Fruit fly (Drosophila melanogaster) whole organism, embryonic: ENCODE data around the gene RapGAP1.

Experiments used
- Bteb2 ChIP-seq: fragments of 200-800 bp; sonication (Bioruptor generic); optimal IDR thresholded peaks from 2 replicates; lab custom pipeline; 2016; ENCODE audit warnings: missing biosample characterization, missing genetic modification characterization
- CG11695 ChIP-seq: fragments of 200-800 bp; sonication (Bioruptor generic); IDR thresholded peaks from 3 replicates; pipeline ENCODE4 v1.3.6; 2022; ENCODE audit warnings: missing biosample characterization, missing genetic modification characterization
- CG14860 ChIP-seq: fragments of 200-800 bp; sonication (Bioruptor generic); IDR thresholded peaks from 3 replicates; pipeline ENCODE4 v1.3.6; 2022; ENCODE audit warnings: missing biosample characterization, missing genetic modification characterization; ENCODE audit not compliant: partially characterized antibody
- CG15073 ChIP-seq: fragments of 200-800 bp; sonication (Bioruptor generic); optimal IDR thresholded peaks from 2 replicates; lab custom pipeline; 2016; ENCODE audit warnings: missing biosample characterization, missing genetic modification characterization
- CG15269 ChIP-seq: fragments of 200-800 bp; sonication (Bioruptor generic); optimal IDR thresholded peaks from 2 replicates; lab custom pipeline; 2018; ENCODE audit warnings: missing biosample characterization, mild to moderate bottlenecking, missing genetic modification characterization, moderate library complexity
- CG1529 ChIP-seq: fragments of 200-800 bp; sonication (Bioruptor generic); optimal IDR thresholded peaks from 3 replicates; lab custom pipeline; 2018; ENCODE audit warnings: missing biosample characterization, missing genetic modification characterization
- CG17361 ChIP-seq: fragments of 200-800 bp; sonication (Bioruptor generic); IDR thresholded peaks from 3 replicates; pipeline ENCODE4 v1.3.6; 2022; ENCODE audit warnings: missing biosample characterization, missing genetic modification characterization
- CG18262 ChIP-seq: fragments of 200-800 bp; optimal IDR thresholded peaks from 3 replicates; lab custom pipeline; 2019; ENCODE audit warnings: missing biosample characterization, mild to moderate bottlenecking, missing genetic modification characterization, moderate library complexity
- CG3065 ChIP-seq: fragments of 200-800 bp; sonication (Bioruptor generic); optimal IDR thresholded peaks from 2 replicates; lab custom pipeline; 2016; ENCODE audit warnings: missing biosample characterization, missing genetic modification characterization
- CG3847 ChIP-seq: fragments of 200-800 bp; sonication (Bioruptor generic); IDR thresholded peaks from 2 replicates; pipeline ENCODE4 v1.3.6; 2022; ENCODE audit warnings: missing biosample characterization, missing genetic modification characterization
- CG4328 ChIP-seq: fragments of 200-800 bp; sonication (Bioruptor generic); optimal IDR thresholded peaks from 3 replicates; lab custom pipeline; 2017; ENCODE audit warnings: missing biosample characterization, missing genetic modification reagents, missing genetic modification characterization
- CG4424 ChIP-seq: fragments of 200-800 bp; sonication (Bioruptor generic); optimal IDR thresholded peaks from 3 replicates; lab custom pipeline; 2016; ENCODE audit warnings: missing biosample characterization, missing genetic modification characterization
- CG5180 ChIP-seq: fragments of 200-800 bp; sonication (Bioruptor generic); optimal IDR thresholded peaks from 3 replicates; lab custom pipeline; 2017; ENCODE audit warnings: missing biosample characterization, missing genetic modification characterization, mild to moderate bottlenecking, moderate library complexity, missing genetic modification reagents
- CG8281 ChIP-seq: fragments of 200-800 bp; sonication (Bioruptor generic); optimal IDR thresholded peaks from 2 replicates; lab custom pipeline; 2018; ENCODE audit warnings: missing biosample characterization, mild to moderate bottlenecking, missing genetic modification characterization, moderate library complexity
- CG8944 ChIP-seq: fragments of 200-800 bp; sonication (Bioruptor generic); optimal IDR thresholded peaks from 3 replicates; lab custom pipeline; 2016; ENCODE audit warnings: missing biosample characterization, missing genetic modification characterization
- CG9817 ChIP-seq: fragments of 200-800 bp; sonication (Bioruptor generic); optimal IDR thresholded peaks from 2 replicates; lab custom pipeline; 2018; ENCODE audit warnings: missing biosample characterization, mild to moderate bottlenecking, missing genetic modification characterization, moderate library complexity
- CG9876 ChIP-seq: fragments of 200-800 bp; sonication (Bioruptor generic); optimal IDR thresholded peaks from 2 replicates; lab custom pipeline; 2016; ENCODE audit warnings: missing biosample characterization, missing genetic modification characterization
- Doc2 ChIP-seq: fragments of 200-800 bp; sonication (Bioruptor generic); IDR thresholded peaks from 2 replicates; pipeline ENCODE4 v1.3.6; 2022; ENCODE audit warnings: missing biosample characterization, missing genetic modification characterization
- Eip74EF ChIP-seq, 2 experiments: fragments of 200-800 bp in 1 of 2; fragments of >200 bp in 1 of 2; sonication (Bioruptor generic) in 1 of 2; optimal IDR thresholded peaks; 2 replicates each; lab custom pipeline; 2017 to 2019; ENCODE audit warnings: missing biosample characterization in 2 of 2, missing genetic modification characterization in 2 of 2, mild to moderate bottlenecking in 1 of 2, moderate library complexity in 1 of 2
- Fer3 ChIP-seq: fragments of 200-800 bp; sonication (Bioruptor generic); optimal IDR thresholded peaks from 2 replicates; lab custom pipeline; 2018; ENCODE audit warnings: missing biosample characterization, mild to moderate bottlenecking, missing genetic modification characterization, moderate library complexity
- HLH4C ChIP-seq: fragments of 200-800 bp; sonication (Bioruptor generic); IDR thresholded peaks from 3 replicates; pipeline ENCODE4 v1.3.6; 2022; ENCODE audit warnings: missing biosample characterization, missing genetic modification characterization; ENCODE audit not compliant: partially characterized antibody
- Mrtf ChIP-seq: fragments of 200-800 bp; sonication (Bioruptor generic); IDR thresholded peaks from 3 replicates; pipeline ENCODE4 v1.3.6; 2022; ENCODE audit warnings: missing biosample characterization, missing genetic modification characterization
- NC2β ChIP-seq: fragments of 200-800 bp; sonication (Bioruptor generic); optimal IDR thresholded peaks from 2 replicates; lab custom pipeline; 2016; ENCODE audit warnings: missing biosample characterization, missing genetic modification characterization
- Oli ChIP-seq: fragments of 200-800 bp; sonication (Bioruptor generic); optimal IDR thresholded peaks from 2 replicates; lab custom pipeline; 2018; ENCODE audit warnings: missing biosample characterization, mild to moderate bottlenecking, missing genetic modification characterization, moderate library complexity
- Sry-β ChIP-seq: fragments of 200-800 bp; sonication (Bioruptor generic); optimal IDR thresholded peaks from 2 replicates; lab custom pipeline; 2018; ENCODE audit warnings: missing biosample characterization, mild to moderate bottlenecking, missing genetic modification characterization, moderate library complexity
- Tbp ChIP-seq: fragments of >200 bp; optimal IDR thresholded peaks from 2 replicates; lab custom pipeline; 2018; ENCODE audit warnings: missing biosample characterization, missing genetic modification characterization
- Usf ChIP-seq: fragments of 200-800 bp; sonication (Bioruptor generic); optimal IDR thresholded peaks from 2 replicates; lab custom pipeline; 2017; ENCODE audit warnings: missing genotype, missing biosample characterization, missing genetic modification characterization
- Xbp1 ChIP-seq: fragments of 200-800 bp; sonication (Bioruptor generic); optimal IDR thresholded peaks from 3 replicates; lab custom pipeline; 2016; ENCODE audit warnings: missing biosample characterization, mild to moderate bottlenecking, missing genetic modification characterization
- ac ChIP-seq: fragments of 200-800 bp; sonication (Bioruptor generic); optimal IDR thresholded peaks from 3 replicates; lab custom pipeline; 2017; ENCODE audit warnings: missing biosample characterization, mild to moderate bottlenecking, missing genetic modification characterization
- amos ChIP-seq: fragments of 200-800 bp; sonication (Bioruptor generic); IDR thresholded peaks from 2 replicates; pipeline ENCODE4 v1.3.6; 2022; ENCODE audit warnings: missing biosample characterization, missing genetic modification characterization; ENCODE audit not compliant: partially characterized antibody
- bsh ChIP-seq, 2 experiments: fragments of 200-800 bp; sonication (Bioruptor generic); optimal IDR thresholded peaks; 2 replicates each; lab custom pipeline; 2017 to 2018; ENCODE audit warnings: mild to moderate bottlenecking in 2 of 2, missing biosample characterization in 2 of 2, missing genetic modification characterization in 2 of 2, moderate library complexity in 1 of 2
- btn ChIP-seq: fragments of 200-800 bp; sonication (Bioruptor generic); optimal IDR thresholded peaks from 2 replicates; lab custom pipeline; 2016; ENCODE audit warnings: missing biosample characterization, missing genetic modification characterization
- cad ChIP-seq: fragments of >200 bp; optimal IDR thresholded peaks from 2 replicates; lab custom pipeline; 2017; ENCODE audit warnings: missing biosample characterization, missing genetic modification characterization
- dm ChIP-seq: fragments of 200-800 bp; sonication (Bioruptor generic); optimal IDR thresholded peaks from 3 replicates; lab custom pipeline; 2016; ENCODE audit warnings: missing biosample characterization, missing genetic modification characterization
- dmrt99B ChIP-seq: fragments of 200-800 bp; sonication (Bioruptor generic); optimal IDR thresholded peaks from 2 replicates; lab custom pipeline; 2018; ENCODE audit warnings: missing biosample characterization, mild to moderate bottlenecking, missing genetic modification characterization, moderate library complexity
- fd3F ChIP-seq: fragments of 200-800 bp; sonication (Bioruptor generic); optimal IDR thresholded peaks from 2 replicates; lab custom pipeline; 2018; ENCODE audit warnings: missing biosample characterization, mild to moderate bottlenecking, missing genetic modification characterization, moderate library complexity
- fd96Cb ChIP-seq: fragments of 200-800 bp; sonication (Bioruptor generic); optimal IDR thresholded peaks from 2 replicates; lab custom pipeline; 2018; ENCODE audit warnings: missing biosample characterization, mild to moderate bottlenecking, missing genetic modification characterization, moderate library complexity
- gem ChIP-seq: fragments of 200-800 bp; sonication (Bioruptor generic); optimal IDR thresholded peaks from 2 replicates; lab custom pipeline; 2019; ENCODE audit warnings: missing biosample characterization, mild to moderate bottlenecking, missing genetic modification characterization, moderate library complexity
- gsb-n ChIP-seq: fragments of 200-800 bp; sonication (Bioruptor generic); optimal IDR thresholded peaks from 3 replicates; lab custom pipeline; 2018; ENCODE audit warnings: missing biosample characterization, mild to moderate bottlenecking, missing genetic modification characterization
- jigr1 ChIP-seq: fragments of 200-800 bp; sonication (Bioruptor generic); IDR thresholded peaks from 3 replicates; pipeline ENCODE4 v1.3.6; 2022; ENCODE audit warnings: missing biosample characterization, missing genetic modification characterization
- maf-S ChIP-seq: fragments of 200-800 bp; sonication (Bioruptor generic); optimal IDR thresholded peaks from 2 replicates; lab custom pipeline; 2016; ENCODE audit warnings: missing biosample characterization, missing genetic modification characterization
- nerfin-2 ChIP-seq: fragments of 200-800 bp; sonication (Bioruptor generic); IDR thresholded peaks from 2 replicates; pipeline ENCODE4 v1.3.6; 2022; ENCODE audit warnings: missing biosample characterization, missing genetic modification characterization; ENCODE audit not compliant: partially characterized antibody
- pita ChIP-seq: fragments of 200-800 bp; sonication (Bioruptor generic); optimal IDR thresholded peaks from 2 replicates; lab custom pipeline; 2017; ENCODE audit warnings: missing biosample characterization, mild to moderate bottlenecking, missing genetic modification characterization
- pnt ChIP-seq: fragments of 200-800 bp; sonication (Bioruptor generic); optimal IDR thresholded peaks from 3 replicates; lab custom pipeline; 2016; ENCODE audit warnings: missing biosample characterization, missing genetic modification characterization
- ranshi ChIP-seq: fragments of 200-800 bp; sonication (Bioruptor generic); IDR thresholded peaks from 2 replicates; pipeline ENCODE4 v1.3.6; 2022; ENCODE audit warnings: missing biosample characterization, missing genetic modification characterization
- sd ChIP-seq: fragments of 200-800 bp; sonication (Bioruptor generic); optimal IDR thresholded peaks from 3 replicates; lab custom pipeline; 2018; ENCODE audit warnings: missing biosample characterization, mild to moderate bottlenecking, missing genetic modification characterization, moderate library complexity
- sqz ChIP-seq: fragments of 200-800 bp; sonication (Bioruptor generic); optimal IDR thresholded peaks from 3 replicates; lab custom pipeline; 2018; ENCODE audit warnings: missing biosample characterization, mild to moderate bottlenecking, missing genetic modification characterization
- sr ChIP-seq: fragments of 200-800 bp; sonication (Bioruptor generic); IDR thresholded peaks from 3 replicates; pipeline ENCODE4 v1.3.6; 2022; ENCODE audit warnings: missing biosample characterization, missing genetic modification characterization
- trem ChIP-seq: fragments of 200-800 bp; optimal IDR thresholded peaks from 3 replicates; lab custom pipeline; 2019; ENCODE audit warnings: missing biosample characterization, mild to moderate bottlenecking, missing genetic modification characterization, moderate library complexity
- trh ChIP-seq: fragments of 200-800 bp; sonication (Bioruptor generic); optimal IDR thresholded peaks from 2 replicates; lab custom pipeline; 2016; ENCODE audit warnings: missing biosample characterization, missing genetic modification characterization
- vfl ChIP-seq: fragments of 200-800 bp; sonication (Bioruptor generic); optimal IDR thresholded peaks from 2 replicates; lab custom pipeline; 2016; ENCODE audit warnings: missing biosample characterization, missing genetic modification characterization

The RapGAP1 gene

DNA sequence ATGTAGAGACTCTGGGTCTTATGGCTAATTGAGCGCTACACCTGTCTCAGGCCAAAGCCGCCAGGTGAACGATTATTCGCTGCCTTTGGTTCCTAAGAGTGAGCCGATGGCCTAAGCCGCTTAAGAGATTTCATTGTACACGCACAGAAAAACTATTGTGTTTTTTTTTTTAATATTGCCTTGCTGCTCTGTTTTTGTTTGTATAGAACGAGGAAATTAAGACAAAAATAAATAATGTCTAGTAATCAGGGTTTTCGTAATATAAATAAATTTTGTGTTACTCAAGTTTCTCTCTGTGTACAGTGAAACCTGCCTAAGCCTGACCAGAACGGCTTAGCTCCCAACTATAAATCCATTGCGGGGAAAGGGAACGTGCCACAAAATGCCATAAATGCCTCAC is 63.4 kb downstream of the RapGAP1 start (continued):
- TF ChIP-seq maf-S (GFP tag; lab: Kevin White, UChicago) (no peak), CG15269 (tag; lab: Kevin White, UChicago) (no peak), pnt (no peak), CG3065 (no peak), NC2β (GFP tag; lab: Kevin White, UChicago) (no peak), sd (tag; lab: Kevin White, UChicago) (no peak), CG4328 (GFP tag; lab: Kevin White, UChicago) (no peak), cad (no peak), Tbp (GFP tag; lab: Kevin White, UChicago) (no peak), Mrtf (GFP tag; lab: Robert Waterston, UW) (no peak), amos (GFP tag; lab: Robert Waterston, UW) (no peak), CG4424 (GFP tag; lab: Kevin White, UChicago) (peak; percentile 35), jigr1 (GFP tag; lab: Robert Waterston, UW) (no peak), CG8281 (tag; lab: Kevin White, UChicago) (no peak), ranshi (GFP tag; lab: Robert Waterston, UW) (no peak), Doc2 (no peak), ac (no peak), pita (GFP tag; lab: Kevin White, UChicago) (no peak), nerfin-2 (GFP tag; lab: Robert Waterston, UW) (no peak), sqz (GFP tag; lab: Kevin White, UChicago) (no peak), Fer3 (tag; lab: Kevin White, UChicago) (no peak), btn (GFP tag; lab: Kevin White, UChicago) (no peak), Eip74EF (GFP tag; optimal IDR thresholded peaks at IDR 0.05; lab: Kevin White, UChicago) (no peak), CG3847 (no peak), CG9817 (no peak), Oli (tag; lab: Kevin White, UChicago) (no peak), dmrt99B (tag; lab: Kevin White, UChicago) (peak; percentile 11), CG8944 (no peak), vfl (no peak), CG14860 (GFP tag; lab: Robert Waterston, UW) (no peak), Xbp1 (GFP tag; lab: Kevin White, UChicago) (peak; percentile 47), CG18262 (tag; lab: Kevin White, UChicago) (peak; percentile 27), CG17361 (GFP tag; lab: Robert Waterston, UW) (peak; percentile 37; the same call in 1 of the 3 replicates), CG9876 (GFP tag; lab: Kevin White, UChicago) (no peak), sr (GFP tag; lab: Robert Waterston, UW) (no peak), CG5180 (GFP tag; lab: Kevin White, UChicago) (no peak), Bteb2 (no peak), CG1529 (GFP tag; lab: Kevin White, UChicago) (no peak), gsb-n (tag; lab: Kevin White, UChicago) (peak; percentile 13), fd96Cb (tag; lab: Kevin White, UChicago) (peak; percentile 28), HLH4C (no peak), fd3F (no peak), trem (no peak), Usf (GFP tag; lab: Kevin White, UChicago) (no peak), CG11695 (GFP tag; lab: Robert Waterston, UW) (0 out of 3 replicates have a peak, but pooled peaks have one; percentile 45), Sry-β (GFP tag; lab: Kevin White, UChicago) (no peak), gem (tag; lab: Kevin White, UChicago) (peak; percentile 26), CG15073 (GFP tag; lab: Kevin White, UChicago) (no peak), dm (GFP tag; lab: Kevin White, UChicago) (no peak), trh (peak; percentile 26), bsh (GFP tag; optimal IDR thresholded peaks at IDR 0.05; lab: Kevin White, UChicago) (peak in 1 of 2 experiments; percentile 23)
